Fruit fly (Drosophila melanogaster): ENCODE measurements around the gene CG34155.

DNA sequence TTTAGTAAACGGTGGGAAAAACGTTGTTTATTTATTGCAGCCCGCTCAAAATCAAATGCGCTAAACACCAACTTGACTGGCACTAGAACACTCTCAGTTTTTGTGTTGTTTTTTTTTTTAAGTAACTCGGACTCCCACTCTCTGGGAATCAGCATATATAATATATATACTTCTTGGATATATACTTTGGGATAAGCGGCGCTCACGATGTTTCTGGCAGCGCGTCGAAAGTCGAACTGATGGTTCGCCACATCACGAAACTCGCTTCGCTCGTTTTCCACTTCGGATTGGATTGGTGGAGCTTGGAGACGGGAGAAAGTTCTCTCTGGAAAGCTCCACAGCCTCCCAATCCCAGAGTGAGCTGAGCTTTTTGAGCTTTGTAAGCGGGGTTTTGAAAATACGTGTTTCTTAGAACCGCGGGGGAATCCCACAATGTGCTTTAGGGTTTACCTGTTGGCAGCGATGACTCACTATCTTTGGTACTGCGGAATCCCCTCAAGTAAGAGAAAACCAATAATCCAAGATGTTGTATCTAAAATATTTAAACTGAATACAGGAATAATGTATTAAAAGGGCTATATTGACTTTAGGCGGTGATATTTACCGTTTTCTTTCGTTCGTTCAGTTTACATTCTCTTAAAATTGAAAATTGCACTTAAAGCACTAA, 33.1 kb downstream of the CG34155 start, which contains the start of gene jdp:
- TF ChIP-seq CG6854 (GFP tag; optimal IDR thresholded peaks at IDR 0.05) (no peak), CG6163 (GFP tag; IDR thresholded peaks at IDR 0.05) (peak; percentile 46; the same call in 1 of the 3 replicates), Blimp-1 (GFP tag; optimal IDR thresholded peaks at IDR 0.05) (peak; percentile 79), Eip93F (GFP tag; optimal IDR thresholded peaks at IDR 0.05) (no peak), dsx (GFP tag; optimal IDR thresholded peaks at IDR 0.05; ENCODE audit: poor library complexity, severe bottlenecking) (no peak), CG11294 (GFP tag; IDR thresholded peaks at IDR 0.05) (no peak), Lpt (GFP tag; optimal IDR thresholded peaks at IDR 0.05) (no peak), CG6808 (GFP tag; optimal IDR thresholded peaks at IDR 0.05) (peak; percentile 12), fkh (GFP tag; optimal IDR thresholded peaks at IDR 0.05) (no peak)
